Worm (Caenorhabditis elegans) whole organism, L1 larva: ENCODE measurements around the gene F29G9.1.

ENCODE experiments used
- aly-2 ChIP-seq: fragments of 150-350 bp; optimal IDR thresholded peaks from 2 replicates; lab custom pipeline; 2014; ENCODE audit warnings: missing biosample characterization, missing genetic modification characterization
- blmp-1 ChIP-seq: fragments of 150-350 bp; optimal IDR thresholded peaks from 2 replicates; lab custom pipeline; 2014; ENCODE audit warnings: missing biosample characterization, missing genetic modification characterization
- ceh-82 ChIP-seq, 3 experiments: fragments of 150-350 bp in 1 of 3; sonication (generic microtip) in 2 of 3; optimal IDR thresholded peaks; 2 replicates each; lab custom pipeline; 2014 to 2017; ENCODE audit warnings: missing biosample characterization in 3 of 3, missing genetic modification characterization in 3 of 3
- ces-1 ChIP-seq: fragments of 150-350 bp; optimal IDR thresholded peaks from 2 replicates; lab custom pipeline; 2014; ENCODE audit warnings: missing biosample characterization, missing genetic modification reagents, missing genetic modification characterization
- isw-1 ChIP-seq: fragments of 200-800 bp; sonication (Bioruptor generic); IDR thresholded peaks from 2 replicates; pipeline ENCODE4 v1.3.6; 2022; ENCODE audit warnings: missing genetic modification characterization, missing compliant biosample characterization
- lin-15B ChIP-seq: fragments of 150-350 bp; sonication (generic microtip); optimal IDR thresholded peaks from 3 replicates; lab custom pipeline; 2014; ENCODE audit warnings: missing biosample characterization, missing genetic modification characterization
- lin-39 ChIP-seq: fragments of 150-350 bp; optimal IDR thresholded peaks from 2 replicates; lab custom pipeline; 2014; ENCODE audit warnings: missing biosample characterization, missing genetic modification reagents, missing genetic modification characterization
- lsy-2 ChIP-seq, 2 experiments: fragments of 150-350 bp; optimal IDR thresholded peaks; 2 replicates each; lab custom pipeline; 2014; ENCODE audit warnings: missing biosample characterization in 2 of 2, missing genetic modification characterization in 2 of 2
- nhr-237 ChIP-seq: fragments of 150-350 bp; optimal IDR thresholded peaks from 2 replicates; lab custom pipeline; 2014; ENCODE audit warnings: missing biosample characterization, missing genetic modification characterization
- nhr-77 ChIP-seq: fragments of 150-350 bp; optimal IDR thresholded peaks from 2 replicates; lab custom pipeline; 2014; ENCODE audit warnings: missing biosample characterization, missing genetic modification characterization
- snpc-4 ChIP-seq: fragments of 150-350 bp; optimal IDR thresholded peaks from 2 replicates; lab custom pipeline; 2014; ENCODE audit warnings: missing biosample characterization, missing genetic modification characterization
- swsn-7 ChIP-seq: sonication (generic microtip); optimal IDR thresholded peaks from 2 replicates; lab custom pipeline; 2016; ENCODE audit warnings: missing genetic modification characterization, missing compliant biosample characterization

DNA sequence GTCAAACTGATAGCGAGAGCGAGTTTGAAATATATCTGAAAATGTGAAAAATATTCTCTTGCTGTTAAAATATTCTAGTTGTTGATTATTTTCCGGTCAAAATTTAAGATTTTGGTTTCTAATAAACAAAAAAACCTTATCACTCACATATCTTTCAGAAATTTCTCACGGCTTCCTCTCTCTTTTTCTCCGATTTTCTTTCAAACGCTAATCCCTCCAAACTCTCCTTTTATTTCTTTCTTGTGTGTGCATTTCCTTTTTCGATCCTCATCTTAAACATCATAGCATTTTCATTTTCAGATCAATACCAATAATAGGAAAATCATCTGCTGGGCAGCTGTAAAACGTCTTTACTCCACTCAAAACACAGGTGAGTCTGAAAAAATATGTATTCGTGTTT lies 35.6 kb upstream of the F29G9.1 start, which contains the start of gene fos-1:
- no peak for TF ChIP-seq blmp-1 (tag; lab: Kevin White, UChicago)
- no peak for TF ChIP-seq swsn-7
- TF ChIP-seq isw-1 (GFP tag; lab: Robert Waterston, UW) = no peak
- TF ChIP-seq ceh-82 (tag; optimal IDR thresholded peaks at IDR 0.05; lab: Kevin White, UChicago) = no peak
- TF ChIP-seq nhr-77 (tag; lab: Kevin White, UChicago) = no peak
- TF ChIP-seq lin-15B (tag; lab: Kevin White, UChicago) = no peak
- TF ChIP-seq ces-1 (GFP tag; lab: Kevin White, UChicago) = no peak
- TF ChIP-seq lin-39 (tag; lab: Kevin White, UChicago) = no peak
- no peak for TF ChIP-seq nhr-237 (tag; lab: Kevin White, UChicago)
- TF ChIP-seq aly-2 (tag; lab: Kevin White, UChicago) = no peak
- TF ChIP-seq snpc-4 (tag; lab: Kevin White, UChicago) = no peak
- TF ChIP-seq lsy-2 (tag; optimal IDR thresholded peaks at IDR 0.05; lab: Kevin White, UChicago) = no peak
